Fruit fly (Drosophila melanogaster) whole organism, embryonic: Measurements from ENCODE around the gene elB.

Experiments used
- Awh ChIP-seq: fragments of 200-800 bp; sonication (Bioruptor generic); IDR thresholded peaks from 2 replicates; pipeline ENCODE4, ENCODE4 v1.3.6; 2022; ENCODE audit warnings: missing biosample characterization, missing genetic modification characterization
- BtbVII ChIP-seq: fragments of 200-800 bp; sonication (Bioruptor generic); optimal IDR thresholded peaks from 3 replicates; lab custom pipeline; 2017; ENCODE audit warnings: missing biosample characterization, mild to moderate bottlenecking, missing genetic modification characterization
- CG1024 ChIP-seq: fragments of 200-800 bp; sonication (Bioruptor generic); IDR thresholded peaks from 2 replicates; pipeline ENCODE4 v1.3.6; 2022; ENCODE audit warnings: missing biosample characterization, missing genetic modification characterization
- CG10462 ChIP-seq: fragments of 200-800 bp; sonication (Bioruptor generic); optimal IDR thresholded peaks from 2 replicates; lab custom pipeline; 2016; ENCODE audit warnings: missing biosample characterization, missing genetic modification characterization
- CG1233 ChIP-seq: fragments of 200-800 bp; sonication (Bioruptor generic); optimal IDR thresholded peaks from 4 replicates; lab custom pipeline; 2018; ENCODE audit warnings: missing biosample characterization, mild to moderate bottlenecking, missing genetic modification characterization
- CG14050 ChIP-seq: fragments of 200-800 bp; sonication (Bioruptor generic); IDR thresholded peaks from 3 replicates; pipeline ENCODE4 v1.3.6; 2022; ENCODE audit warnings: missing biosample characterization, missing genetic modification characterization
- CG15601 ChIP-seq: fragments of 200-800 bp; sonication (Bioruptor generic); optimal IDR thresholded peaks from 3 replicates; lab custom pipeline; 2019; ENCODE audit warnings: missing biosample characterization, mild to moderate bottlenecking, missing genetic modification characterization, moderate library complexity
- CG16863 ChIP-seq: fragments of 200-800 bp; sonication (Bioruptor generic); optimal IDR thresholded peaks from 3 replicates; lab custom pipeline; 2016; ENCODE audit warnings: missing biosample characterization, missing genetic modification characterization
- CG17359 ChIP-seq: fragments of 200-800 bp; sonication (Bioruptor generic); optimal IDR thresholded peaks from 3 replicates; lab custom pipeline; 2018; ENCODE audit warnings: missing biosample characterization, mild to moderate bottlenecking, missing genetic modification characterization, moderate library complexity
- CG2202 ChIP-seq: fragments of 200-800 bp; sonication (Bioruptor generic); optimal IDR thresholded peaks from 2 replicates; lab custom pipeline; 2018; ENCODE audit warnings: missing biosample characterization, mild to moderate bottlenecking, missing genetic modification characterization
- CG31365 ChIP-seq: fragments of 200-800 bp; sonication (Bioruptor generic); optimal IDR thresholded peaks from 2 replicates; lab custom pipeline; 2018; ENCODE audit warnings: missing biosample characterization, mild to moderate bottlenecking, missing genetic modification characterization
- CG32767 ChIP-seq: fragments of 200-800 bp; sonication (Bioruptor generic); IDR thresholded peaks from 2 replicates; pipeline ENCODE4 v1.3.6; 2022; ENCODE audit warnings: missing biosample characterization, missing genetic modification characterization
- CG8089 ChIP-seq: fragments of 200-800 bp; sonication (Bioruptor generic); optimal IDR thresholded peaks from 3 replicates; lab custom pipeline; 2016; ENCODE audit warnings: missing biosample characterization, missing genetic modification characterization
- CG8281 ChIP-seq: fragments of 200-800 bp; sonication (Bioruptor generic); optimal IDR thresholded peaks from 2 replicates; lab custom pipeline; 2018; ENCODE audit warnings: missing biosample characterization, mild to moderate bottlenecking, missing genetic modification characterization, moderate library complexity
- CG8765 ChIP-seq: fragments of 200-800 bp; sonication (Bioruptor generic); IDR thresholded peaks from 2 replicates; pipeline ENCODE4 v1.3.6; 2022; ENCODE audit warnings: missing biosample characterization, missing genetic modification characterization
- D19B ChIP-seq: fragments of 200-800 bp; sonication (Bioruptor generic); optimal IDR thresholded peaks from 2 replicates; lab custom pipeline; 2017; ENCODE audit warnings: missing biosample characterization, mild to moderate bottlenecking, missing genetic modification characterization
- Dip3 ChIP-seq: fragments of 200-800 bp; sonication (Bioruptor generic); optimal IDR thresholded peaks from 3 replicates; lab custom pipeline; 2016; ENCODE audit warnings: missing biosample characterization, missing genetic modification characterization
- E2f2 ChIP-seq: fragments of 200-800 bp; sonication (Bioruptor generic); IDR thresholded peaks from 2 replicates; pipeline ENCODE4 v1.3.6; 2022; ENCODE audit warnings: missing biosample characterization, missing genetic modification characterization
- Elba2 ChIP-seq: fragments of 200-800 bp; sonication (Bioruptor generic); optimal IDR thresholded peaks from 3 replicates; lab custom pipeline; 2016; ENCODE audit warnings: missing biosample characterization, missing genetic modification characterization
- HLH4C ChIP-seq: fragments of 200-800 bp; sonication (Bioruptor generic); IDR thresholded peaks from 3 replicates; pipeline ENCODE4 v1.3.6; 2022; ENCODE audit warnings: missing biosample characterization, missing genetic modification characterization; ENCODE audit not compliant: partially characterized antibody
- Hand ChIP-seq: fragments of 200-800 bp; sonication (Bioruptor generic); optimal IDR thresholded peaks from 2 replicates; lab custom pipeline; 2017; ENCODE audit warnings: mild to moderate bottlenecking, missing biosample characterization, missing genetic modification reagents, missing genetic modification characterization
- Hr78 ChIP-seq, 2 experiments: fragments of 200-800 bp in 1 of 2; fragments of >200 bp in 1 of 2; sonication (Bioruptor generic) in 1 of 2; optimal IDR thresholded peaks; 2 replicates each; lab custom pipeline; 2017 to 2019; ENCODE audit warnings: missing biosample characterization in 2 of 2, missing genetic modification characterization in 2 of 2, mild to moderate bottlenecking in 1 of 2, moderate library complexity in 1 of 2
- Jarid2 ChIP-seq: fragments of 200-800 bp; sonication (Bioruptor generic); optimal IDR thresholded peaks from 3 replicates; lab custom pipeline; 2017; ENCODE audit warnings: mild to moderate bottlenecking, missing biosample characterization, missing genetic modification reagents, missing genetic modification characterization
- NC2α ChIP-seq: fragments of 200-800 bp; sonication (Bioruptor generic); optimal IDR thresholded peaks from 2 replicates; lab custom pipeline; 2016; ENCODE audit warnings: missing biosample characterization, missing genetic modification characterization
- Rx ChIP-seq: fragments of 200-800 bp; sonication (Bioruptor generic); IDR thresholded peaks from 2 replicates; pipeline ENCODE4 v1.3.6; 2022; ENCODE audit warnings: missing biosample characterization, missing genetic modification characterization
- Side ChIP-seq: fragments of 200-800 bp; sonication (Bioruptor generic); optimal IDR thresholded peaks from 2 replicates; lab custom pipeline; 2016; ENCODE audit warnings: missing biosample characterization, missing genetic modification characterization
- Xrp1 ChIP-seq: fragments of 200-800 bp; sonication (Bioruptor generic); IDR thresholded peaks from 2 replicates; pipeline ENCODE4 v1.3.6; 2022; ENCODE audit warnings: missing biosample characterization, missing genetic modification characterization
- abd-A ChIP-seq: fragments of 200-800 bp; sonication (Bioruptor generic); optimal IDR thresholded peaks from 3 replicates; lab custom pipeline; 2019; ENCODE audit warnings: missing biosample characterization, mild to moderate bottlenecking, missing genetic modification characterization, moderate library complexity
- al ChIP-seq: fragments of 200-800 bp; sonication (Bioruptor generic); IDR thresholded peaks from 2 replicates; pipeline ENCODE4 v1.3.6; 2022; ENCODE audit warnings: missing biosample characterization, missing genetic modification characterization
- ato ChIP-seq: fragments of 200-800 bp; sonication (Bioruptor generic); IDR thresholded peaks from 2 replicates; pipeline ENCODE4 v1.3.6; 2022; ENCODE audit warnings: missing biosample characterization, missing genetic modification characterization; ENCODE audit not compliant: partially characterized antibody
- bbx ChIP-seq: fragments of 200-800 bp; sonication (Bioruptor generic); IDR thresholded peaks from 2 replicates; pipeline ENCODE4 v1.3.6; 2022; ENCODE audit warnings: missing biosample characterization, missing genetic modification characterization; ENCODE audit not compliant: partially characterized antibody
- cas ChIP-seq: fragments of 200-800 bp; sonication (Bioruptor generic); IDR thresholded peaks from 2 replicates; pipeline ENCODE4 v1.3.6; 2022; ENCODE audit warnings: missing biosample characterization, missing genetic modification characterization
- cato ChIP-seq: fragments of 200-800 bp; sonication (Bioruptor generic); optimal IDR thresholded peaks from 2 replicates; lab custom pipeline; 2016; ENCODE audit warnings: missing biosample characterization, missing genetic modification characterization, borderline replicate concordance
- cg ChIP-seq: fragments of 200-800 bp; sonication (Bioruptor generic); optimal IDR thresholded peaks from 3 replicates; lab custom pipeline; 2019; ENCODE audit warnings: missing biosample characterization, mild to moderate bottlenecking, missing genetic modification characterization, moderate library complexity
- chm ChIP-seq: fragments of 200-800 bp; sonication (Bioruptor generic); IDR thresholded peaks from 2 replicates; pipeline ENCODE4 v1.3.6; 2022; ENCODE audit warnings: missing biosample characterization, missing genetic modification characterization
- ewg ChIP-seq: fragments of 200-800 bp; sonication (Bioruptor generic); optimal IDR thresholded peaks from 3 replicates; lab custom pipeline; 2017; ENCODE audit warnings: mild to moderate bottlenecking, missing biosample characterization, missing genetic modification reagents, missing genetic modification characterization
- fd96Cb ChIP-seq: fragments of 200-800 bp; sonication (Bioruptor generic); optimal IDR thresholded peaks from 2 replicates; lab custom pipeline; 2018; ENCODE audit warnings: missing biosample characterization, mild to moderate bottlenecking, missing genetic modification characterization, moderate library complexity
- ftz-f1 ChIP-seq: fragments of 200-800 bp; sonication (Bioruptor generic); optimal IDR thresholded peaks from 2 replicates; lab custom pipeline; 2016; ENCODE audit warnings: missing biosample characterization, missing genetic modification characterization
- gro ChIP-seq: fragments of 200-800 bp; sonication (Bioruptor generic); optimal IDR thresholded peaks from 2 replicates; lab custom pipeline; 2016; ENCODE audit warnings: missing biosample characterization, missing genetic modification characterization
- hb ChIP-seq: fragments of 200-800 bp; sonication (Bioruptor generic); IDR thresholded peaks from 3 replicates; pipeline ENCODE4 v1.3.6; 2022; ENCODE audit warnings: missing biosample characterization, missing genetic modification characterization; ENCODE audit not compliant: partially characterized antibody
- jigr1 ChIP-seq: fragments of 200-800 bp; sonication (Bioruptor generic); IDR thresholded peaks from 3 replicates; pipeline ENCODE4 v1.3.6; 2022; ENCODE audit warnings: missing biosample characterization, missing genetic modification characterization
- jumu ChIP-seq: fragments of 200-800 bp; sonication (Bioruptor generic); optimal IDR thresholded peaks from 3 replicates; lab custom pipeline; 2016; ENCODE audit warnings: missing biosample characterization, missing genetic modification characterization
- mld ChIP-seq: fragments of 200-800 bp; sonication (Bioruptor generic); IDR thresholded peaks from 3 replicates; pipeline ENCODE4 v1.3.6; 2022; ENCODE audit warnings: missing biosample characterization, missing genetic modification characterization; ENCODE audit not compliant: partially characterized antibody
- oc ChIP-seq: fragments of 200-800 bp; sonication (Bioruptor generic); optimal IDR thresholded peaks from 2 replicates; lab custom pipeline; 2018; ENCODE audit warnings: missing biosample characterization, mild to moderate bottlenecking, missing genetic modification characterization, moderate library complexity
- shn ChIP-seq: fragments of 200-800 bp; sonication (Bioruptor generic); optimal IDR thresholded peaks from 3 replicates; lab custom pipeline; 2016; ENCODE audit warnings: missing biosample characterization, missing genetic modification characterization
- sim ChIP-seq: fragments of 200-800 bp; sonication (Bioruptor generic); IDR thresholded peaks from 2 replicates; pipeline ENCODE4 v1.3.6; 2022; ENCODE audit warnings: missing biosample characterization, missing genetic modification characterization
- sqz ChIP-seq: fragments of 200-800 bp; sonication (Bioruptor generic); optimal IDR thresholded peaks from 3 replicates; lab custom pipeline; 2018; ENCODE audit warnings: missing biosample characterization, mild to moderate bottlenecking, missing genetic modification characterization
- stc ChIP-seq: fragments of 200-800 bp; sonication (Bioruptor generic); IDR thresholded peaks from 2 replicates; pipeline ENCODE4 v1.3.6; 2022; ENCODE audit warnings: missing biosample characterization, missing genetic modification characterization
- tap ChIP-seq: fragments of 200-800 bp; optimal IDR thresholded peaks from 3 replicates; lab custom pipeline; 2019; ENCODE audit warnings: missing biosample characterization, mild to moderate bottlenecking, missing genetic modification characterization, moderate library complexity
- tx ChIP-seq: fragments of 200-800 bp; sonication (Bioruptor generic); optimal IDR thresholded peaks from 2 replicates; lab custom pipeline; 2016; ENCODE audit warnings: missing biosample characterization, missing genetic modification characterization
- vnd ChIP-seq: fragments of 200-800 bp; sonication (Bioruptor generic); IDR thresholded peaks from 3 replicates; pipeline ENCODE4 v1.3.6; 2022; ENCODE audit warnings: missing biosample characterization, missing genetic modification characterization; ENCODE audit not compliant: partially characterized antibody

Gene elB

DNA sequence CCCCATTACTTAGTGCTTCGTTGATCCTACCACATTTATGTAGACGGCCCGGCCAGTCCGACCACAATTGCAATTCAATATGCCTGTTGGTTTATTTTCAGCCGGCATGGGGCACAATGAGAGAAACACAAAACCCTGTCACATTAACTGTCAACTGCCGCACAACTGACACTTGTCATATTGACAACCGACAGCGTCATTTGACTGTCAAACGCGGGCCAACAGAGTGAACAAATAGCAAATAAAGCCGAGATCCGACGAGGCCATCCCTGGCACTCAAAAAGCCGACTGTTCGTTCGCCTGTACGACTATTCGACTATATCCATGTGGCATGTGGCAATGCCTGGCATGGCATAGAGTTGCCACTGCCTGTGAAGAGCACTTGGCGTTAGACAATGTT is 11.4 kb downstream of the elB start (continued):
- TF ChIP-seq Xrp1 (GFP tag; lab: Robert Waterston, UW) (no peak), BtbVII (GFP tag; lab: Kevin White, UChicago) (no peak), Awh (GFP tag; lab: Robert Waterston, UW) (no peak), hb (no peak), NC2α (GFP tag; lab: Kevin White, UChicago) (no peak), shn (GFP tag; lab: Kevin White, UChicago) (no peak), Dip3 (no peak), CG31365 (tag; lab: Kevin White, UChicago) (no peak), CG16863 (GFP tag; lab: Kevin White, UChicago) (no peak), gro (GFP tag; lab: Kevin White, UChicago) (no peak), CG14050 (0 out of 3 replicates have a peak, but pooled peaks have one; percentile 20), CG8765 (GFP tag; lab: Robert Waterston, UW) (no peak), tx (GFP tag; lab: Kevin White, UChicago) (no peak), ato (no peak), jumu (GFP tag; lab: Kevin White, UChicago) (no peak), tap (no peak), stc (GFP tag; lab: Robert Waterston, UW) (no peak), mld (GFP tag; lab: Robert Waterston, UW) (no peak), E2f2 (0 out of 2 replicates have a peak, but pooled peaks have one; percentile 7), CG1024 (GFP tag; lab: Robert Waterston, UW) (no peak), sim (GFP tag; lab: Robert Waterston, UW) (no peak), fd96Cb (tag; lab: Kevin White, UChicago) (no peak), cg (GFP tag; lab: Kevin White, UChicago) (no peak), CG2202 (tag; lab: Kevin White, UChicago) (no peak), bbx (no peak), CG8281 (tag; lab: Kevin White, UChicago) (peak; percentile 68), CG32767 (GFP tag; lab: Robert Waterston, UW) (0 out of 2 replicates have a peak, but pooled peaks have one; percentile 24), abd-A (tag; lab: Kevin White, UChicago) (no peak), Hand (no peak), CG15601 (tag; lab: Kevin White, UChicago) (no peak), Jarid2 (GFP tag; lab: Kevin White, UChicago) (peak; percentile 8), al (GFP tag; lab: Robert Waterston, UW) (no peak), Rx (GFP tag; lab: Robert Waterston, UW) (no peak), ftz-f1 (no peak), chm (0 out of 2 replicates have a peak, but pooled peaks have one; percentile 33), CG10462 (no peak), CG1233 (GFP tag; lab: Kevin White, UChicago) (no peak), vnd (GFP tag; lab: Robert Waterston, UW) (no peak), Hr78 (GFP tag; optimal IDR thresholded peaks at IDR 0.05; lab: Kevin White, UChicago) (no peak), HLH4C (GFP tag; lab: Robert Waterston, UW) (no peak), cato (GFP tag; lab: Kevin White, UChicago) (no peak), Elba2 (GFP tag; lab: Kevin White, UChicago) (no peak), sqz (no peak), D19B (no peak), CG17359 (tag; lab: Kevin White, UChicago) (no peak), jigr1 (GFP tag; lab: Robert Waterston, UW) (no peak), oc (no peak), Side (no peak), cas (GFP tag; lab: Robert Waterston, UW) (no peak), ewg (GFP tag; lab: Kevin White, UChicago) (no peak), CG8089 (GFP tag; lab: Kevin White, UChicago) (no peak)
